Fruit fly (Drosophila melanogaster) Kc167 (cell line): ENCODE results near the gene Idh.

Source experiments
- Myc ChIP-seq: fragments of >200 bp; optimal IDR thresholded peaks from 2 replicates; lab custom pipeline; 2017; ENCODE audit warnings: missing external identifiers
- Sin3A ChIP-seq: fragments of >200 bp; optimal IDR thresholded peaks from 2 replicates; lab custom pipeline; 2018; ENCODE audit warnings: missing external identifiers
- h ChIP-seq: fragments of >200 bp; optimal IDR thresholded peaks from 3 replicates; lab custom pipeline; 2018; ENCODE audit warnings: missing external identifiers
- insv ChIP-seq: fragments of >200 bp; optimal IDR thresholded peaks from 3 replicates; lab custom pipeline; 2018; ENCODE audit warnings: missing external identifiers
- psq ChIP-seq: fragments of >200 bp; optimal IDR thresholded peaks from 2 replicates; lab custom pipeline; 2017; ENCODE audit warnings: missing external identifiers
- ttk ChIP-seq: sonication (Bioruptor generic); optimal IDR thresholded peaks from 2 replicates; lab custom pipeline; 2017; ENCODE audit warnings: missing external identifiers

The Idh gene

DNA sequence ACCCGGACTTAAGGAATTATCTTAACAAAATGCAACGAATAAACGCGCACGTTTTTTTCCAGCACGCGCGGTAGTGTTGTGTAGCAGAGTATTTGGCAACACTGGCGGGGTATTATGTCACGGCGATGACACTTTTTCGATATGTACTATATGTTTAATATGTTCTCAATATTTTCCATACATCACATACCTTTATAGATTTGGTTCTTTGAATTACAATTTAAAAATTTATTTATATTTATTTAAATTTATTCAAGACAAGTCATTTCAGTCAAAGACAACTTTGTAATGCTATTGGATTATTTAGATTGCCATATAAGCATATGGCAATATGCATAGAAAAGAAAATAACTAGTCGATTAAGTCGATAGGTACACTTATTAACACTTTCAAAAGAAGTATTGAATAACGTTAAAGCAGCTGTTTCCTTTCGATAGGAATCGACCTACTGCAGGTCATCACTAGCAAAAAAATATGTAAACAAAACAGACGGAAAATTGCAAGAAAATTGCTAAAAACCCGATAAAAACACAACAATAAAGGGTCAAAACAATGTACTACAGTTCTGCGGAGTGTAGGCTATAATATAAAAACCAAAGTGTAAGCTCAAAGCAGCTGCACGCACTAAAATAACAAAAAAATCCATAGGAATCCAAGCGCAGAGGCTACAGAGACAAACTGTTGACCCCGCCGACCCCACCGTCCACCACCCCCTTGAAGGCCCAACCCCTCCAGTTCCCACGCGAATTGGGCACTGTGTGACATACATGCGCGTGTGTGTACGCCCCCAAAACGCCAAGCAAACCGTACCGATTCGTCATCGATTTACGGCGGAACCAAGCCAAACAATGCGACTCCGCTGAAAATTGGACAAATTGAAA lies 14.4 kb downstream of the Idh start, which contains the start of the genes CG7182 and GAPcenA:
Gene CG7182 (minus strand): TSS at position 283 of the 881 bp plus-strand sequence.
Gene GAPcenA (plus strand): TSS at position 462 of the 881 bp plus-strand sequence.
- TF ChIP-seq Sin3A (lab: Kevin White, UChicago) (no peak), ttk (no peak), Myc (no peak), h (lab: Kevin White, UChicago) (no peak), insv (lab: Kevin White, UChicago) (no peak), psq (lab: Kevin White, UChicago) (no peak)

DNA sequence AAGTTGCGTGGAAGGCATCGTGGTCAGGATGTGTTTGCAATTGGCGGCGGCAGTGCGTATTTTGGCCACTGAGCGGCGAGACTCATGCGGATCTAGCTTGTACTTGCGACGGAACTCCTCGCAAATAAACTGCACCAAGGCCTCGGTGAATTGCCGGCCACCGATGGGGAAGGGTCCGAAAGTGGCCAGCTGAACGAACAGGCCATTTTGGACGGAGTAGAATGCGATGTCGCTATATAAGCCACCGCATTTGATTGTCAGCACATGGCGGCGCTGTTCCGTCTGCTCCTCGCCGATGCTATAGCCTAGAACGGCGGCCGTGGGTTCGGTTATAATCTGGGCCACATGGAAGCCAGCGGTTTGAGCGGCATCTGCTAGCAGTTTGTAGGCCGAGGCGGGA lies 15.5 kb downstream of the Idh start:
- peak; percentile 95 for TF ChIP-seq ttk
- TF ChIP-seq psq (lab: Kevin White, UChicago) = no peak
- TF ChIP-seq Sin3A (lab: Kevin White, UChicago) = no peak
- TF ChIP-seq Myc = no peak
- TF ChIP-seq insv (lab: Kevin White, UChicago) = no peak
- no peak for TF ChIP-seq h (lab: Kevin White, UChicago)

dm6 chr3L:8340264-8341095 lies 20.2 kb downstream of the Idh start, which contains the start of the genes Prim1 and CG7083:
TSS of gene Prim1 (plus strand) at chr3L:8340314.
TSS of gene CG7083 (plus strand) at chr3L:8340785.
- no peak for TF ChIP-seq Sin3A (lab: Kevin White, UChicago)
- TF ChIP-seq psq (lab: Kevin White, UChicago) = no peak
- no peak for TF ChIP-seq Myc
- no peak for TF ChIP-seq h (lab: Kevin White, UChicago)
- TF ChIP-seq insv (lab: Kevin White, UChicago) = no peak
- no peak for TF ChIP-seq ttk

DNA sequence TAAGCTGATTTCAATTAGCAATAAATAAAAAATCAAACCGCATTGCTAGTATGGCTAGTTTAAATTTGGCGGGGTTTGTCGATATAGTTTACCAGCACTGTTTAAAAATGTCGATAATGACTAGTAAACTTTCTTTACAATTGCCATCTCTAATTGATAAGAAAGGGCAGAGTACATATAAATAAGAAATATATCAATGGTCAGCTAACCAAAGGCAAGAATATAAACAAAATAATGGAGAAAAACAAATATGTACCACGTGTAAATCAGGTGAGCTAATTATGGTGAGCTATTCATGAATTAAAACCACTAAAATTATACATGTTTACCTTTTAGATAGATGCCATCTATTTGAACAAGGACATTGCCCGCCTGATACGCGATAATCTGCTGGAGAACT lies 21.8 kb downstream of the Idh start, which contains the start of gene Pex2:
Gene Pex2 (plus strand): TSS at position 131 of the 400 bp plus-strand sequence.
- TF ChIP-seq h (lab: Kevin White, UChicago) (no peak), Myc (no peak), insv (lab: Kevin White, UChicago) (no peak), psq (lab: Kevin White, UChicago) (no peak), ttk (no peak), Sin3A (lab: Kevin White, UChicago) (no peak)

DNA sequence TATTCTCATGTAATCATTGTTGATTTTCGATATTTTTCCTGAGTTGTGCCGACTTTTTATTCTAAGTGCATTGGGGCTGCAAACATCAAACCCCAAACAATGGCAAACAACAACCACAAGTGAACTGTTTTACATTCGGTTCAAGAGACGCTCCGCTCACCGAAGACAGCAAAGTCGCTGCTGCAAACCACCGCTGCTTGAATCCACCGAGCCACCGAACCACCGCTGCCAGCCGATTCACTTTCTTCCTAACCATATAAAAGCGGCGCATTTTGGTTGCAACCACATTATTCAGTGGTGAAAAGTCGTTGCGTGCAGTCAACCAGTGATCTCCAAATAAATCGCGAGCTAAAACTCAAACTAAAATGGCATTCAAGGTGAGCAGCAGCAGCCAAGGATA lies 24.3 kb downstream of the Idh start, which contains the start of gene Cpr66Cb:
Gene Cpr66Cb (plus strand): TSS at position 301 of the 400 bp plus-strand sequence.
- TF ChIP-seq ttk (no peak), psq (lab: Kevin White, UChicago) (no peak), insv (lab: Kevin White, UChicago) (no peak), Myc (no peak), h (lab: Kevin White, UChicago) (no peak), Sin3A (lab: Kevin White, UChicago) (no peak)

DNA sequence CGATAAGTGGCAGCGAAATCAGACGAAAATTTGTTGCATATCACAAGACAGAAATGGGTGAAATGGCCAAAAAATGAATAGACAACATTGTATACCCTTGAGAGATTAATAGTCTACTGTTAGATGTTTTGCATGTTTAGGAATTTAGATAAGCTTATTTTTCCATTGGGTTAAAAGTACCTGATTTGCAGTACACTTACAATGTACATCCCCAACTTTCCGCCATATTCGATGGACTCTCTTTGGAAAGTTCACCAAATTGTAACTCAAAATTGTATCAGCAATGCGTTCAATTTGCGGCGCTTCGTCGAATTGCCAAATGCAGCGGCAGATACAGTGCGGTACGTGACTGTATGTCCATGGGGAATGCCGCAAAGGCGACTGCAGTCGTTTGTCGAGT lies 26.4 kb downstream of the Idh start:
- TF ChIP-seq Myc (no peak), psq (lab: Kevin White, UChicago) (no peak), insv (lab: Kevin White, UChicago) (no peak), Sin3A (lab: Kevin White, UChicago) (no peak)

DNA sequence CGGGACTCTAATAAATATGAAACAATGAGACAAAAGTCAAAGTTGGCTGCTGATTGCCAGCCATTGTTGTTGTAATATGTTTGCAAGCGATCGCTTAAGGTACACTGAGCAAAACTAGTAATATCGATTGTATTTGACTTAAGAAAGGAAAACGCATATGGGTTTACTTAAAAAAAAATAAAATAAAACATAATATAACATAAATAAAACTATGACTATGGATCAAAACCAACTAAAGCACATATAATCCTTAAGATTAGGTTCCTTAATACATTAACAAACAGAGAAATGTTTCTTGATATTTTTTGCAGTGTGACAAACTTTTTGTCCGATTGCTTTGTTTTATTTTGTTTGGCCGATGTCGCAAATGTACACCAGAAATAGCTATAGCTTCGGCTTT lies 27.1 kb downstream of the Idh start:
- TF ChIP-seq Sin3A (lab: Kevin White, UChicago) (no peak), psq (lab: Kevin White, UChicago) (no peak), Myc (no peak), insv (lab: Kevin White, UChicago) (no peak), ttk (no peak), h (lab: Kevin White, UChicago) (no peak)

dm6 chr3L:8331414-8331813 lies 29.3 kb downstream of the Idh start:
- TF ChIP-seq insv (lab: Kevin White, UChicago) (no peak), Myc (no peak), Sin3A (lab: Kevin White, UChicago) (no peak), h (lab: Kevin White, UChicago) (no peak), psq (lab: Kevin White, UChicago) (no peak), ttk (no peak)

- no peak for TF ChIP-seq h (lab: Kevin White, UChicago)
- TF ChIP-seq insv (lab: Kevin White, UChicago) = no peak
- TF ChIP-seq psq (lab: Kevin White, UChicago) = no peak
- no peak for TF ChIP-seq Myc
These were observed 31.7 kb downstream of the Idh start for dm6 chr3L:8329005-8329404.

dm6 chr3L:8328283-8328682 lies 32.4 kb downstream of the Idh start, which contains the start of gene CG34462:
TSS of gene CG34462 (plus strand) at chr3L:8328583.
- TF ChIP-seq Sin3A (lab: Kevin White, UChicago) (no peak), h (lab: Kevin White, UChicago) (no peak), psq (lab: Kevin White, UChicago) (no peak), ttk (no peak), Myc (no peak), insv (lab: Kevin White, UChicago) (no peak)

DNA sequence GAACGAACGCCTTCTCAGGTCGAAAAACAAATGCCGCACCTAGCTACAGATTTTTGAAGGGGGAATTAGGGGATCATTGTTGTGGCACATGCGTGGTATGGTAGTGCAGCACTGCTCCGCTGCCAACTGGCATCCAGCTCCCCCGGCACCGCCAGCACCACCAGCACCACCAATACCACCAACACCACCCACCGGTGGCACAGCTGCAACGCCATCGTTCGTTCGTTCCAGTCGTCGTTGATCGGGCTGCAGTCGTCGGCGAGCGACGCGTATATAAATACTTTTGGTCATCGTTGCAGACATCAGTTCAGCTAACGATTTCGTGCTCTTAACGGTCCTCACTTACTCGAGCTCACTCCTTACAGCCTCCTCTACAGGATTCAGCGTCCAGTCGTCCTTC lies 35.1 kb downstream of the Idh start, which contains the start of gene CG34461:
Gene CG34461 (plus strand): TSS at position 301 of the 400 bp plus-strand sequence.
- TF ChIP-seq psq (lab: Kevin White, UChicago) (no peak), insv (lab: Kevin White, UChicago) (no peak), h (lab: Kevin White, UChicago) (no peak), Sin3A (lab: Kevin White, UChicago) (no peak), ttk (no peak), Myc (no peak)
